Worm (Caenorhabditis elegans) whole organism, L3 larva: ENCODE results near the gene irld-59.

ENCODE experiments used
- ama-1 ChIP-seq: fragments of 150-350 bp; optimal IDR thresholded peaks from 2 replicates; lab custom pipeline; 2018
- fkh-10 ChIP-seq: sonication (generic microtip); optimal IDR thresholded peaks from 2 replicates; lab custom pipeline; 2017; ENCODE audit warnings: missing biosample characterization, missing genetic modification reagents, missing genetic modification characterization
- nhr-12 ChIP-seq: fragments of 150-350 bp; optimal IDR thresholded peaks from 2 replicates; lab custom pipeline; 2014; ENCODE audit warnings: missing biosample characterization, missing genetic modification characterization
- nhr-237 ChIP-seq: fragments of 150-350 bp; optimal IDR thresholded peaks from 2 replicates; lab custom pipeline; 2014; ENCODE audit warnings: missing biosample characterization, missing genetic modification characterization
- sea-2 ChIP-seq: fragments of 150-350 bp; sonication (generic microtip); optimal IDR thresholded peaks from 4 replicates; lab custom pipeline; 2014; ENCODE audit warnings: missing biosample characterization, missing genetic modification reagents, missing genetic modification characterization
- skn-1 ChIP-seq: fragments of 150-350 bp; optimal IDR thresholded peaks from 2 replicates; lab custom pipeline; 2014; ENCODE audit warnings: missing biosample characterization, missing genetic modification characterization
- tbx-2 ChIP-seq: sonication (generic microtip); optimal IDR thresholded peaks from 2 replicates; lab custom pipeline; 2016; ENCODE audit warnings: mild to moderate bottlenecking, missing genetic modification characterization, missing compliant biosample characterization

ce11 chrIV:15294040-15294439 lies 42.8 kb upstream of the irld-59 start, which contains the start of gene Y73F8A.10:
- TF ChIP-seq ama-1 (lab: Kevin White, UChicago) (no peak), fkh-10 (no peak), sea-2 (no peak), skn-1 (tag; lab: Kevin White, UChicago) (no peak), nhr-12 (tag; lab: Kevin White, UChicago) (no peak), tbx-2 (tag; lab: Kevin White, UChicago) (no peak), nhr-237 (tag; lab: Kevin White, UChicago) (no peak)
